Worm (Caenorhabditis elegans) whole organism, L2 larva: ENCODE measurements around the gene Y57G7A.2.

Experiments used
- C34F6.9 ChIP-seq: fragments of 150-350 bp; optimal IDR thresholded peaks from 2 replicates; lab custom pipeline; 2014; ENCODE audit warnings: missing biosample characterization, missing genetic modification characterization
- F13H6.1 ChIP-seq: sonication (generic microtip); optimal IDR thresholded peaks from 2 replicates; lab custom pipeline; 2016; ENCODE audit warnings: missing genetic modification characterization, missing compliant biosample characterization
- R02D3.7 ChIP-seq: fragments of 150-350 bp; optimal IDR thresholded peaks from 2 replicates; lab custom pipeline; 2014; ENCODE audit warnings: missing biosample characterization, missing genetic modification characterization
- Y55F3AM.14 ChIP-seq: fragments of 200-800 bp; sonication (Bioruptor generic); optimal IDR thresholded peaks from 2 replicates; lab custom pipeline; 2018; ENCODE audit warnings: mild to moderate bottlenecking, missing genetic modification characterization, missing compliant biosample characterization
- ZK546.5 ChIP-seq: sonication (generic microtip); optimal IDR thresholded peaks from 2 replicates; lab custom pipeline; 2017; ENCODE audit warnings: missing biosample characterization, missing genetic modification characterization
- alr-1 ChIP-seq: fragments of 150-350 bp; optimal IDR thresholded peaks from 2 replicates; lab custom pipeline; 2014; ENCODE audit warnings: missing biosample characterization, missing genetic modification characterization
- aly-2 ChIP-seq: fragments of 150-350 bp; optimal IDR thresholded peaks from 2 replicates; lab custom pipeline; 2014; ENCODE audit warnings: missing biosample characterization, missing genetic modification characterization
- ama-1 ChIP-seq: fragments of 150-350 bp; optimal IDR thresholded peaks from 2 replicates; lab custom pipeline; 2018; ENCODE audit warnings: inconsistent platforms
- ceh-16 ChIP-seq: fragments of 150-350 bp; optimal IDR thresholded peaks from 2 replicates; lab custom pipeline; 2014; ENCODE audit warnings: missing biosample characterization, missing genetic modification characterization
- crh-2 ChIP-seq: sonication (generic microtip); optimal IDR thresholded peaks from 2 replicates; lab custom pipeline; 2017; ENCODE audit warnings: missing biosample characterization, missing genetic modification characterization
- dmd-4 ChIP-seq: sonication (generic microtip); optimal IDR thresholded peaks from 2 replicates; lab custom pipeline; 2017; ENCODE audit warnings: missing biosample characterization, missing genetic modification characterization
- egl-27 ChIP-seq: sonication (generic microtip); optimal IDR thresholded peaks from 3 replicates; lab custom pipeline; 2017; ENCODE audit warnings: missing biosample characterization, missing genetic modification reagents, missing genetic modification characterization
- elt-1 ChIP-seq: fragments of 150-350 bp; optimal IDR thresholded peaks from 2 replicates; lab custom pipeline; 2014; ENCODE audit warnings: missing biosample characterization, missing genetic modification characterization
- fos-1 ChIP-seq: fragments of 150-350 bp; optimal IDR thresholded peaks from 2 replicates; lab custom pipeline; 2014; ENCODE audit warnings: missing biosample characterization, missing genetic modification characterization
- gmeb-1 ChIP-seq: fragments of 150-350 bp; optimal IDR thresholded peaks from 2 replicates; lab custom pipeline; 2014; ENCODE audit warnings: missing biosample characterization, missing genetic modification characterization
- lin-11 ChIP-seq: fragments of 150-350 bp; sonication (generic microtip); optimal IDR thresholded peaks from 2 replicates; lab custom pipeline; 2014; ENCODE audit warnings: missing biosample characterization, missing genetic modification characterization, inconsistent platforms, mixed read lengths
- lin-13 ChIP-seq: fragments of 150-350 bp; optimal IDR thresholded peaks from 2 replicates; lab custom pipeline; 2014; ENCODE audit warnings: missing biosample characterization, missing genetic modification reagents, missing genetic modification characterization
- lin-39 ChIP-seq: fragments of 150-350 bp; optimal IDR thresholded peaks from 2 replicates; lab custom pipeline; 2014; ENCODE audit warnings: missing biosample characterization, missing genetic modification reagents, missing genetic modification characterization
- lsy-2 ChIP-seq, 2 experiments: fragments of 150-350 bp in 1 of 2; sonication (generic microtip) in 1 of 2; optimal IDR thresholded peaks; 2 replicates each; lab custom pipeline; 2014 to 2017; ENCODE audit warnings: missing biosample characterization in 2 of 2, missing genetic modification characterization in 2 of 2
- mbf-1 ChIP-seq: sonication (generic microtip); optimal IDR thresholded peaks from 2 replicates; lab custom pipeline; 2017; ENCODE audit warnings: missing biosample characterization, missing genetic modification characterization
- mdl-1 ChIP-seq, 2 experiments: fragments of 150-350 bp in 1 of 2; sonication (generic microtip) in 1 of 2; optimal IDR thresholded peaks; 2 replicates each; lab custom pipeline; 2017; ENCODE audit warnings: missing biosample characterization in 2 of 2, missing genetic modification characterization in 2 of 2
- nhr-11 ChIP-seq: fragments of 150-350 bp; optimal IDR thresholded peaks from 2 replicates; lab custom pipeline; 2014; ENCODE audit warnings: missing biosample characterization, missing genetic modification characterization
- nhr-129 ChIP-seq: fragments of 150-350 bp; optimal IDR thresholded peaks from 2 replicates; lab custom pipeline; 2014; ENCODE audit warnings: missing biosample characterization, missing genetic modification characterization
- nhr-21 ChIP-seq: fragments of 150-350 bp; optimal IDR thresholded peaks from 2 replicates; lab custom pipeline; 2014; ENCODE audit warnings: missing biosample characterization, missing genetic modification characterization
- nhr-237 ChIP-seq: fragments of 150-350 bp; optimal IDR thresholded peaks from 2 replicates; lab custom pipeline; 2014; ENCODE audit warnings: missing biosample characterization, missing genetic modification characterization
- nhr-6 ChIP-seq: fragments of 150-350 bp; optimal IDR thresholded peaks from 2 replicates; lab custom pipeline; 2014; ENCODE audit warnings: missing biosample characterization, missing genetic modification characterization
- nhr-77 ChIP-seq: fragments of 150-350 bp; optimal IDR thresholded peaks from 2 replicates; lab custom pipeline; 2014; ENCODE audit warnings: missing biosample characterization, missing genetic modification characterization
- peb-1 ChIP-seq: fragments of 150-350 bp; optimal IDR thresholded peaks from 2 replicates; lab custom pipeline; 2014; ENCODE audit warnings: missing biosample characterization, missing genetic modification characterization
- sem-4 ChIP-seq: fragments of 150-350 bp; optimal IDR thresholded peaks from 2 replicates; lab custom pipeline; 2014; ENCODE audit warnings: missing biosample characterization, missing genetic modification reagents, missing genetic modification characterization
- skn-1 ChIP-seq: sonication (generic microtip); optimal IDR thresholded peaks from 2 replicates; lab custom pipeline; 2017; ENCODE audit warnings: missing biosample characterization, missing genetic modification characterization
- sma-3 ChIP-seq: sonication (generic microtip); optimal IDR thresholded peaks from 2 replicates; lab custom pipeline; 2016; ENCODE audit warnings: missing genetic modification reagents, missing genetic modification characterization, missing compliant biosample characterization
- snpc-4 ChIP-seq: fragments of 150-350 bp; optimal IDR thresholded peaks from 2 replicates; lab custom pipeline; 2014; ENCODE audit warnings: missing biosample characterization, missing genetic modification characterization
- unc-62 ChIP-seq: fragments of 150-350 bp; optimal IDR thresholded peaks from 2 replicates; lab custom pipeline; 2014; ENCODE audit warnings: missing biosample characterization, missing genetic modification reagents, missing genetic modification characterization
- zag-1 ChIP-seq: fragments of 150-350 bp; optimal IDR thresholded peaks from 2 replicates; lab custom pipeline; 2014; ENCODE audit warnings: missing biosample characterization, missing genetic modification characterization
- ztf-11 ChIP-seq: sonication (generic microtip); optimal IDR thresholded peaks from 2 replicates; lab custom pipeline; 2017; ENCODE audit warnings: missing biosample characterization, missing genetic modification characterization
- ztf-4 ChIP-seq: fragments of 150-350 bp; optimal IDR thresholded peaks from 2 replicates; lab custom pipeline; 2014; ENCODE audit warnings: missing biosample characterization, missing genetic modification characterization

The Y57G7A.2 gene

DNA sequence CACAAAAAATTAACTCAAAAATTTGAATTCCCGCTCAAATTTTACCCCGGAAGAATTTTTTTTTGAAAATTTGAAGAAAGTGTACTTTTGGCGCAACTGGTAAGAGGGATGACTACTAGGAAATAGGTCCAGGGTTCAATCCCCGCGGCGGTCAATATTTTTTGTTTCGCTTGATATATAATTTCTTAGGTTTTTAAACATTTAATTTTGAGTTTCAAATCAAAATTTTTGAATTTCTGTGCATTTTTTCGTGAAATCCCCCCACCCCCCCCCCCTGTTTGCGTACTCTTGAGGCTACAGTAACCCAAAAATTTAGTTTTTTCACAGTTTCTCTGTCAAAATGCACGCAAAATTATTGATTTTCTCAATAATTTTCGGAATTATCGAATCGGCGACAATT lies 2.3 kb downstream of the Y57G7A.2 start, which contains the start of gene Y57G7A.1:
TSS of gene Y57G7A.1 (plus strand) at position 301 of the 400 bp plus-strand sequence.
- TF ChIP-seq zag-1 (no peak), elt-1 (no peak), F13H6.1 (tag; lab: Kevin White, UChicago) (no peak), ama-1 (lab: Kevin White, UChicago) (no peak), skn-1 (tag; lab: Kevin White, UChicago) (no peak), sem-4 (tag; lab: Kevin White, UChicago) (no peak)

DNA sequence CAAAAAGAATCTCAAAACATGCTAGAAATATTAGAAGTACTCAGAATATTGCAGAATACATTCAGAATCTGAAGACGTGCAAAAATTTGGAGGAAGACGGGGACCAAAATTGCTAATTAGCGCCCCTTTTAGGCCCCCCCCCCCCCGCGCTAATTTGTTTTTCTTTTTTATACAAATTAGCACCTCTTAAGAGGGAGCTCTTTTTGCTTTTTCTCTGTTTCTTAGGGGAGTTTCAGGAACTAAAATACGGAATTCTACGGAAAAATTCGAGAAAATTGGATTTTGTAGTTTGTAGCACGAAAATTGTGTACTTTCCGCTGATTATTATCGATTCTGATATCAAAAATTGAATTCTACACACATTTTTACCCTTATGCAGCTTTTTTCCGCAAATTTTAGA lies 5.7 kb downstream of the Y57G7A.2 start, which contains the start of gene glb-31:
TSS of gene glb-31 (minus strand) at position 101 of the 400 bp plus-strand sequence.
- TF ChIP-seq lsy-2 (tag; optimal IDR thresholded peaks at IDR 0.05; lab: Kevin White, UChicago), result no peak
- TF ChIP-seq nhr-237 (tag; lab: Kevin White, UChicago), result no peak
- no peak for TF ChIP-seq mbf-1 (tag; lab: Kevin White, UChicago)
- no peak for TF ChIP-seq ztf-4 (tag; lab: Kevin White, UChicago)
- TF ChIP-seq ztf-11 (tag; lab: Kevin White, UChicago), result no peak
- no peak for TF ChIP-seq nhr-11 (tag; lab: Kevin White, UChicago)
- no peak for TF ChIP-seq snpc-4 (tag; lab: Kevin White, UChicago)
- no peak for TF ChIP-seq lin-39
- TF ChIP-seq crh-2 (tag; lab: Kevin White, UChicago), result no peak
- TF ChIP-seq nhr-77 (tag; lab: Kevin White, UChicago), result no peak

DNA sequence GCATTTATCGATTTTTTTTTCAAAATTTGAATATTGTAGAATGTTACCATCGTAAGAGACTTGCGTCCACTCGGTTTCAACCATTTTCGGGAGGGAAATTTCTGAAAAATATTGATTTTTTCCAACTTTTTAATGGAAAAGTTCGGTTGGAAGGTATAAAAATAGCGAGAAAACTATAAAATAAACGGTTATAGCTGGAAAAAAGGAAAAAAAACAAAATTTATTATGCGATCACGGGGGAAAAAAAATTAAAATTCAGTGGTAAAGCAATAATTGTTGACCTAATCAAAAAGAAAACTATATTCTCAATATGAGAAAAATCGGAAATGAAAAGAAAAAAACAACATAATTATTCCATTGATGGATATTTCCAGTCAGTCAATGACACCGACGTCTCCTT lies 10.2 kb downstream of the Y57G7A.2 start, which contains the start of gene emc-2:
TSS of gene emc-2 (minus strand) at position 101 of the 400 bp plus-strand sequence.
- TF ChIP-seq ama-1 (lab: Kevin White, UChicago) (no peak), ceh-16 (tag; lab: Kevin White, UChicago) (no peak), nhr-11 (tag; lab: Kevin White, UChicago) (no peak), unc-62 (no peak), peb-1 (tag; lab: Kevin White, UChicago) (no peak), fos-1 (tag; lab: Kevin White, UChicago) (no peak), lsy-2 (tag; optimal IDR thresholded peaks at IDR 0.05; lab: Kevin White, UChicago) (no peak), nhr-77 (tag; lab: Kevin White, UChicago) (no peak), aly-2 (tag; lab: Kevin White, UChicago) (no peak), mdl-1 (tag; optimal IDR thresholded peaks at IDR 0.05; lab: Kevin White, UChicago) (no peak), nhr-129 (tag; lab: Kevin White, UChicago) (no peak), ZK546.5 (no peak), lin-13 (GFP tag; lab: Kevin White, UChicago) (no peak), lin-39 (no peak), snpc-4 (tag; lab: Kevin White, UChicago) (no peak)

DNA sequence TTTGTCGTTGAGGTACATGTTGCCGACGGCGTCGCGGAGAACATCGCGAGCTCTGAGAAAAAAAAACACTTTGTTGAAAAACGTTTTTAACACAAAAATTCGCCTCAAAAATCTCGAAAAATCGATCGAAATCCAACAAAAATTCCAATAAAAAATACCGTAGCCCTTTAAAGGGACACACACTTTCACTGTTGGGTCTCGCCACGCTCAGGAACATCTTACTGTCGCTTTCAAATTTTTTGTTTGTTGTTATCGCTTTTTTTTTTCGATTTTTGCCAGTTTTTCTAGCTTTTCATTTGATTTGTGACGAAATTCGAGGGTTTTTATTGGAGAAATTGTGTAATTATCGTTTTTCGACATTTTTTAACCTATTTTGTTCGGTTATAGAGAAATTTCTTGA lies 10.7 kb downstream of the Y57G7A.2 start:
- TF ChIP-seq sma-3 (GFP tag; lab: Kevin White, UChicago), result no peak
- no peak for TF ChIP-seq C34F6.9
- TF ChIP-seq egl-27, result no peak
- TF ChIP-seq dmd-4 (tag; lab: Kevin White, UChicago), result no peak
- TF ChIP-seq Y55F3AM.14 (GFP tag; lab: Kevin White, UChicago), result no peak
- no peak for TF ChIP-seq R02D3.7 (tag; lab: Kevin White, UChicago)
- TF ChIP-seq snpc-4 (tag; lab: Kevin White, UChicago), result no peak
- no peak for TF ChIP-seq gmeb-1 (tag; lab: Kevin White, UChicago)
- no peak for TF ChIP-seq mbf-1 (tag; lab: Kevin White, UChicago)
- TF ChIP-seq lin-11 (tag; lab: Kevin White, UChicago), result no peak
- no peak for TF ChIP-seq alr-1 (tag; lab: Kevin White, UChicago)
- no peak for TF ChIP-seq nhr-21 (tag; lab: Kevin White, UChicago)
- TF ChIP-seq nhr-77 (tag; lab: Kevin White, UChicago), result no peak
- TF ChIP-seq ceh-16 (tag; lab: Kevin White, UChicago), result no peak
- no peak for TF ChIP-seq nhr-6 (tag; lab: Kevin White, UChicago)
